Worm (Caenorhabditis elegans) whole organism, L4 larva: ENCODE measurements around the gene F49C5.9.

ENCODE experiments used
- F10B5.3 ChIP-seq: sonication (generic microtip); optimal IDR thresholded peaks from 2 replicates; lab custom pipeline; 2016; ENCODE audit warnings: mild to moderate bottlenecking, missing genetic modification characterization, missing compliant biosample characterization
- F44E2.7 ChIP-seq: fragments of 200-800 bp; sonication (Bioruptor generic); IDR thresholded peaks from 2 replicates; pipeline ENCODE4 v2.1.2; 2022; ENCODE audit warnings: missing genetic modification characterization, missing compliant biosample characterization
- F49E8.2 ChIP-seq: sonication (generic microtip); optimal IDR thresholded peaks from 2 replicates; lab custom pipeline; 2016; ENCODE audit warnings: missing compliant biosample characterization, mild to moderate bottlenecking, missing genetic modification characterization, borderline replicate concordance
- T20F7.1 ChIP-seq: fragments of 200-800 bp; sonication (Bioruptor generic); optimal IDR thresholded peaks from 2 replicates; lab custom pipeline; 2018; ENCODE audit warnings: mild to moderate bottlenecking, missing genetic modification characterization, missing compliant biosample characterization
- T26A8.4 ChIP-seq: fragments of 200-800 bp; sonication (Bioruptor generic); IDR thresholded peaks from 2 replicates; pipeline ENCODE4 v1.3.6; 2022; ENCODE audit warnings: missing genetic modification characterization, missing compliant biosample characterization
- Y75B8A.6 ChIP-seq: fragments of 200-800 bp; sonication (Bioruptor generic); IDR thresholded peaks from 2 replicates; pipeline ENCODE4 v1.3.6; 2022; ENCODE audit warnings: missing genetic modification reagents, missing genetic modification characterization, missing compliant biosample characterization
- ZK546.5 ChIP-seq, 2 experiments: sonication (generic microtip); optimal IDR thresholded peaks; 2 replicates each; lab custom pipeline; 2017; ENCODE audit warnings: missing biosample characterization in 2 of 2, missing genetic modification characterization in 2 of 2
- aha-1 ChIP-seq: fragments of 150-350 bp; peaks from one replicate; lab custom pipeline; 2014; ENCODE audit warnings: missing biosample characterization, missing genetic modification characterization
- ama-1 ChIP-seq: fragments of 150-350 bp; optimal IDR thresholded peaks from 2 replicates; lab custom pipeline; 2014; ENCODE audit warnings: inconsistent platforms, mixed read lengths
- attf-4 ChIP-seq: sonication (generic microtip); optimal IDR thresholded peaks from 3 replicates; lab custom pipeline; 2017; ENCODE audit warnings: missing biosample characterization, missing genetic modification characterization
- ceh-62 ChIP-seq: sonication (generic microtip); optimal IDR thresholded peaks from 2 replicates; lab custom pipeline; 2017; ENCODE audit warnings: missing biosample characterization, missing genetic modification characterization
- ctbp-1 ChIP-seq: fragments of 200-800 bp; sonication (Bioruptor generic); IDR thresholded peaks from 2 replicates; pipeline ENCODE4 v1.3.6; 2022; ENCODE audit warnings: missing genetic modification reagents, missing genetic modification characterization, missing compliant biosample characterization
- daf-16 ChIP-seq, 3 experiments: sonication (generic microtip); optimal IDR thresholded peaks; 2 replicates each; lab custom pipeline; 2016 to 2017; ENCODE audit warnings: missing genetic modification characterization in 3 of 3, missing genetic modification reagents in 3 of 3, mild to moderate bottlenecking in 2 of 3, missing compliant biosample characterization in 2 of 3, missing biosample characterization in 1 of 3, moderate library complexity in 1 of 3
- daf-8 ChIP-seq: fragments of 200-800 bp; sonication (Bioruptor generic); IDR thresholded peaks from 2 replicates; pipeline ENCODE4 v1.3.6; 2022; ENCODE audit warnings: missing genetic modification characterization, missing compliant biosample characterization
- dmd-6 ChIP-seq: fragments of 200-800 bp; sonication (Bioruptor generic); IDR thresholded peaks from 2 replicates; pipeline ENCODE4 v1.3.6; 2022; ENCODE audit warnings: missing genetic modification reagents, missing genetic modification characterization, missing compliant biosample characterization
- dve-1 ChIP-seq: sonication (generic microtip); optimal IDR thresholded peaks from 2 replicates; lab custom pipeline; 2017; ENCODE audit warnings: antibody characterized with exemption, mild to moderate bottlenecking, missing genetic modification characterization, missing compliant biosample characterization; ENCODE audit not compliant: insufficient read depth
- egl-27 ChIP-seq: sonication (generic microtip); optimal IDR thresholded peaks from 3 replicates; lab custom pipeline; 2017; ENCODE audit warnings: missing biosample characterization, missing genetic modification reagents, missing genetic modification characterization
- egl-43 ChIP-seq: fragments of 200-800 bp; sonication (Bioruptor generic); IDR thresholded peaks from 2 replicates; pipeline ENCODE4 v1.3.6; 2022; ENCODE audit warnings: missing genetic modification reagents, missing genetic modification characterization, missing compliant biosample characterization
- fos-1 ChIP-seq: fragments of 150-350 bp; optimal IDR thresholded peaks from 2 replicates; lab custom pipeline; 2014; ENCODE audit warnings: missing biosample characterization, missing genetic modification characterization
- gei-8 ChIP-seq: fragments of 200-800 bp; sonication (Bioruptor generic); optimal IDR thresholded peaks from 2 replicates; lab custom pipeline; 2018; ENCODE audit warnings: mild to moderate bottlenecking, missing genetic modification characterization, missing compliant biosample characterization
- hlh-11 ChIP-seq: fragments of 200-800 bp; sonication (Bioruptor generic); optimal IDR thresholded peaks from 2 replicates; lab custom pipeline; 2018; ENCODE audit warnings: mild to moderate bottlenecking, missing genetic modification characterization, missing compliant biosample characterization
- jun-1 ChIP-seq: fragments of 150-350 bp; optimal IDR thresholded peaks from 2 replicates; lab custom pipeline; 2014; ENCODE audit warnings: missing biosample characterization, missing genetic modification reagents, missing genetic modification characterization
- lim-7 ChIP-seq: fragments of 200-800 bp; sonication (Bioruptor generic); IDR thresholded peaks from 2 replicates; pipeline ENCODE4 v1.3.6; 2022; ENCODE audit warnings: missing genetic modification characterization, missing compliant biosample characterization
- lin-1 ChIP-seq: fragments of 200-800 bp; sonication (Bioruptor generic); IDR thresholded peaks from 2 replicates; pipeline ENCODE4 v1.3.6; 2022; ENCODE audit warnings: missing genetic modification reagents, missing genetic modification characterization, missing compliant biosample characterization
- lin-15B ChIP-seq: fragments of 150-350 bp; sonication (generic microtip); optimal IDR thresholded peaks from 3 replicates; lab custom pipeline; 2014; ENCODE audit warnings: missing biosample characterization, missing genetic modification characterization
- lin-29 ChIP-seq: fragments of 200-800 bp; sonication (Bioruptor generic); IDR thresholded peaks from 2 replicates; pipeline ENCODE4 v1.3.6; 2022; ENCODE audit warnings: missing genetic modification reagents, missing genetic modification characterization, missing compliant biosample characterization
- lin-39 ChIP-seq: fragments of 150-350 bp; optimal IDR thresholded peaks from 2 replicates; lab custom pipeline; 2014; ENCODE audit warnings: missing biosample characterization, missing genetic modification reagents, missing genetic modification characterization
- lsy-2 ChIP-seq, 2 experiments: fragments of 150-350 bp in 1 of 2; sonication (generic microtip) in 1 of 2; optimal IDR thresholded peaks; 2 replicates each; lab custom pipeline; 2014 to 2017; ENCODE audit warnings: missing biosample characterization in 2 of 2, missing genetic modification characterization in 2 of 2
- mdt-29 ChIP-seq: fragments of 200-800 bp; sonication (Bioruptor generic); IDR thresholded peaks from 2 replicates; pipeline ENCODE4 v1.3.6; 2022; ENCODE audit warnings: missing genetic modification reagents, missing genetic modification characterization, missing compliant biosample characterization
- mxl-2 ChIP-seq: fragments of 200-800 bp; sonication (Bioruptor generic); conservative IDR thresholded peaks from 2 replicates; pipeline ENCODE4 v1.3.6; 2022; ENCODE audit warnings: missing genetic modification reagents, missing genetic modification characterization, missing compliant biosample characterization
- nhr-10 ChIP-seq: fragments of 150-350 bp; optimal IDR thresholded peaks from 2 replicates; lab custom pipeline; 2014; ENCODE audit warnings: missing biosample characterization, missing genetic modification characterization
- nhr-28 ChIP-seq: fragments of 150-350 bp; optimal IDR thresholded peaks from 2 replicates; lab custom pipeline; 2014; ENCODE audit warnings: missing biosample characterization, missing genetic modification characterization
- nhr-41 ChIP-seq: fragments of 200-800 bp; sonication (Bioruptor generic); IDR thresholded peaks from 2 replicates; pipeline ENCODE4 v1.3.6; 2022; ENCODE audit warnings: missing genetic modification reagents, missing genetic modification characterization, missing compliant biosample characterization
- php-3 ChIP-seq: fragments of 200-800 bp; sonication (Bioruptor generic); IDR thresholded peaks from 2 replicates; pipeline ENCODE4 v1.3.6; 2022; ENCODE audit warnings: missing genetic modification reagents, missing genetic modification characterization, missing compliant biosample characterization
- pqm-1 ChIP-seq: sonication (generic microtip); optimal IDR thresholded peaks from 2 replicates; lab custom pipeline; 2017; ENCODE audit warnings: missing biosample characterization, missing genetic modification characterization
- rbr-2 ChIP-seq: sonication (generic microtip); optimal IDR thresholded peaks from 2 replicates; lab custom pipeline; 2016; ENCODE audit warnings: missing genotype, missing genetic modification characterization, missing compliant biosample characterization
- saeg-2 ChIP-seq: fragments of 200-800 bp; sonication (Bioruptor generic); IDR thresholded peaks from 2 replicates; pipeline ENCODE4 v1.3.6; 2022; ENCODE audit warnings: missing genetic modification reagents, missing genetic modification characterization, missing compliant biosample characterization
- set-16 ChIP-seq: fragments of 200-800 bp; sonication (Bioruptor generic); IDR thresholded peaks from 2 replicates; pipeline ENCODE4 v1.3.6; 2022; ENCODE audit warnings: missing genetic modification reagents, missing genetic modification characterization, missing compliant biosample characterization
- spr-1 ChIP-seq: sonication (generic microtip); optimal IDR thresholded peaks from 2 replicates; lab custom pipeline; 2016; ENCODE audit warnings: mild to moderate bottlenecking, missing genetic modification characterization, missing compliant biosample characterization
- spr-3 ChIP-seq: fragments of 200-800 bp; sonication (Bioruptor generic); optimal IDR thresholded peaks from 2 replicates; lab custom pipeline; 2018; ENCODE audit warnings: mild to moderate bottlenecking, missing genetic modification characterization, missing compliant biosample characterization
- tra-1 ChIP-seq: fragments of 200-800 bp; sonication (Bioruptor generic); IDR thresholded peaks from 2 replicates; pipeline ENCODE4 v1.3.6; 2022; ENCODE audit warnings: missing genetic modification reagents, missing genetic modification characterization, missing compliant biosample characterization
- unc-39 ChIP-seq: sonication (generic microtip); optimal IDR thresholded peaks from 2 replicates; lab custom pipeline; 2017; ENCODE audit warnings: missing biosample characterization, missing genetic modification characterization
- unc-62 ChIP-seq, 3 experiments: fragments of 150-350 bp in 1 of 3; sonication (generic microtip); optimal IDR thresholded peaks in 2 of 3; peaks in 1 of 3; 1 replicate in 1 of 3; 2 replicates in 2 of 3; lab custom pipeline; 2014 to 2017; ENCODE audit warnings: missing biosample characterization in 3 of 3, missing genetic modification characterization in 3 of 3, missing genetic modification reagents in 3 of 3, missing genotype in 1 of 3
- zfp-2 ChIP-seq: sonication (generic microtip); optimal IDR thresholded peaks from 2 replicates; lab custom pipeline; 2016; ENCODE audit warnings: mild to moderate bottlenecking, missing genetic modification characterization, missing compliant biosample characterization
- zfp-3 ChIP-seq: fragments of 200-800 bp; sonication (Bioruptor generic); conservative IDR thresholded peaks from 2 replicates; pipeline ENCODE4 v1.3.6; 2022; ENCODE audit warnings: missing genetic modification reagents, missing genetic modification characterization, missing compliant biosample characterization

F49C5.9 gene

DNA sequence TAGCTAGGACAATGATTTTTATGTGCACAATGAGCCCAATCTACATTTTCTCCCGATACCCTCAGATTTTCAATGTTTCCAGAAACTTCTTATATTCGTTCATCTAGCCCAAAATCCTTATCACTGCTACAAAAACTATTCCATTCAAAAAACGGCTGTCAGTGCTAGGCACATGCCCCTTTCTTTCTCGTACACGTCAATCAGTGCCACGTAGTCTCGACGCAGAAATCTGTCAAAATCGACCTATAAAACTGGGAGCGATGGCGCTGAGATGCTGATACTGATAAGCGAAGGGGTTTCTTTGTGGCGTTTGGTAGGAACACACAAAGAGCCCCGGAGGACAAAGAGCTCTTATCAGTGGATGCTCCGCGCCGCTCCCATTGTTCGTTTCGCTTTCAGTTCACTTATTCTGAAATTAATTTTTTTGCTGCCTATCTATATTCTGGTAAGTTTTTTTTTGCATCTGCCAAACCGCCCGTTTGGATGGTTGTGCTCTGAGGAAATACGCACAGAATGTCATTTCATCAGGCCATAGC is 25.6 kb downstream of the F49C5.9 start, which contains the start of gene srh-70 (continued):
- TF ChIP-seq F49E8.2 (tag; lab: Kevin White, UChicago): no peak
- peak; percentile 44; the same call in 1 of the 2 replicates for TF ChIP-seq ctbp-1 (GFP tag; lab: Robert Waterston, UW)
- TF ChIP-seq T20F7.1: peak; percentile 71
- no peak for TF ChIP-seq attf-4
- TF ChIP-seq lin-39: no peak
- peak; percentile 87; the same call in 1 of the 2 replicates for TF ChIP-seq Y75B8A.6 (GFP tag; lab: Robert Waterston, UW)
- peak in 1 of 2 experiments; percentile 35 for TF ChIP-seq daf-16 (GFP tag; optimal IDR thresholded peaks at IDR 0.05; lab: Kevin White, UChicago)
- TF ChIP-seq daf-16 (tag; optimal IDR thresholded peaks at IDR 0.05; lab: Kevin White, UChicago): peak; percentile 81
- TF ChIP-seq lin-29 (GFP tag; lab: Robert Waterston, UW): no peak
- TF ChIP-seq zfp-3 (GFP tag; lab: Robert Waterston, UW): 0 out of 2 replicates have a peak, but pooled peaks have one; percentile 20
- TF ChIP-seq egl-43 (GFP tag; lab: Robert Waterston, UW): 0 out of 2 replicates have a peak, but pooled peaks have one; percentile 46
- peak; percentile 64 for TF ChIP-seq T26A8.4 (GFP tag; lab: Robert Waterston, UW)
- TF ChIP-seq aha-1: peak; percentile 74
- no peak for TF ChIP-seq unc-39 (tag; lab: Kevin White, UChicago)
- no peak for TF ChIP-seq lin-15B (tag; lab: Kevin White, UChicago)
- TF ChIP-seq dve-1 (tag; lab: Kevin White, UChicago): peak; percentile 95
- no peak for TF ChIP-seq daf-8 (GFP tag; lab: Robert Waterston, UW)
- no peak for TF ChIP-seq nhr-41 (GFP tag; lab: Robert Waterston, UW)
- TF ChIP-seq F10B5.3 (tag; lab: Kevin White, UChicago): no peak
- TF ChIP-seq rbr-2 (tag; lab: Kevin White, UChicago): no peak
- peak; percentile 98 for TF ChIP-seq dmd-6
- no peak for TF ChIP-seq lsy-2 (tag; optimal IDR thresholded peaks at IDR 0.05; lab: Kevin White, UChicago)
- no peak for TF ChIP-seq egl-27
- no peak for TF ChIP-seq nhr-10
- peak; percentile 49; the same call in 1 of the 2 replicates for TF ChIP-seq lin-1 (GFP tag; lab: Robert Waterston, UW)
- peak; percentile 36 for TF ChIP-seq spr-1 (tag; lab: Kevin White, UChicago)
- no peak for TF ChIP-seq F44E2.7 (GFP tag; lab: Robert Waterston, UW)
- TF ChIP-seq set-16 (GFP tag; lab: Robert Waterston, UW): peak; percentile 69
- peak; percentile 70 for TF ChIP-seq mxl-2 (GFP tag; lab: Robert Waterston, UW)
- no peak for TF ChIP-seq ZK546.5 (tag; optimal IDR thresholded peaks at IDR 0.05; lab: Kevin White, UChicago)
- TF ChIP-seq ama-1 (lab: Kevin White, UChicago): peak; percentile 74
- TF ChIP-seq zfp-2 (tag; lab: Kevin White, UChicago): no peak
- TF ChIP-seq gei-8 (GFP tag; lab: Kevin White, UChicago): no peak
- TF ChIP-seq spr-3 (GFP tag; lab: Kevin White, UChicago): no peak
- peak; percentile 2 for TF ChIP-seq jun-1 (tag; lab: Kevin White, UChicago)
- TF ChIP-seq ceh-62: no peak
- peak; percentile 82; the same call in 1 of the 2 replicates for TF ChIP-seq saeg-2
- TF ChIP-seq lim-7 (GFP tag; lab: Robert Waterston, UW): 0 out of 2 replicates have a peak, but pooled peaks have one; percentile 26
- peak; percentile 15 for TF ChIP-seq fos-1
- TF ChIP-seq tra-1 (GFP tag; lab: Robert Waterston, UW): peak; percentile 91
- TF ChIP-seq php-3: peak; percentile 95

DNA sequence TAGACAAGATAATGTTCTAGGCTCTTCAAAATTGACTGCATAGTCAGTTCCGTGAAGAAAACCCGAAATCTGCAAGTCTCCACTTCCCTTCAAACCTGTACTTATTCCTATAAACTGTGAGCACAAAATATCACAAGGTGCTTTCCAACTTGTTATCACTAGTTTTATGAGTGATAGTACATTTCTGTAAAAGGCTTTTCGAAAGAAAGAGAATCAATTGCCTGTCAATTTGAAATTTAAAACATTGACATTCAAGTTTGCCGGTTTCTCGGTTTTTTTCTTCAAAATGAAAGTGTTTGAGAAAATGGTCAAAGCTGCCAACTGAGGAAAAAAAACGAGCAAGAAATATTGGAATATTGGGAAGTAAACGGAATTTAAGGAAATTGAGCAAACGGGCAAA is 26.4 kb downstream of the F49C5.9 start:
- TF ChIP-seq daf-16 (GFP tag; optimal IDR thresholded peaks at IDR 0.05; lab: Kevin White, UChicago) (no peak), daf-16 (tag; optimal IDR thresholded peaks at IDR 0.05; lab: Kevin White, UChicago) (peak; percentile 45), unc-62 (GFP tag; optimal IDR thresholded peaks at IDR 0.05 in 1 of 2; lab: Kevin White, UChicago) (peak in 1 of 2 experiments; percentile 47), unc-62 (tag; optimal IDR thresholded peaks at IDR 0.05; lab: Kevin White, UChicago) (no peak), php-3 (peak; percentile 38; the same call in 1 of the 2 replicates), dmd-6 (peak; percentile 23; the same call in 1 of the 2 replicates), dve-1 (tag; lab: Kevin White, UChicago) (peak; percentile 72), hlh-11 (tag; lab: Kevin White, UChicago) (peak; percentile 22), mdt-29 (GFP tag; lab: Robert Waterston, UW) (0 out of 2 replicates have a peak, but pooled peaks have one; percentile 9), lin-15B (tag; lab: Kevin White, UChicago) (no peak), nhr-28 (tag; lab: Kevin White, UChicago) (peak; percentile 4), pqm-1 (no peak)
